Fruit fly (Drosophila melanogaster) whole organism, prepupa: ENCODE results near the gene wg.

Source experiments
- Blimp-1 ChIP-seq: fragments of 200-800 bp; sonication (Bioruptor generic); optimal IDR thresholded peaks from 3 replicates; lab custom pipeline; 2017; ENCODE audit warnings: missing biosample characterization, missing genetic modification characterization, mild to moderate bottlenecking, moderate library complexity, missing genetic modification reagents
- CG10669 ChIP-seq: fragments of 200-800 bp; sonication (Bioruptor generic); optimal IDR thresholded peaks from 3 replicates; lab custom pipeline; 2018; ENCODE audit warnings: missing biosample characterization, mild to moderate bottlenecking, missing genetic modification characterization, moderate library complexity
- CG11762 ChIP-seq: fragments of 200-800 bp; sonication (Bioruptor generic); optimal IDR thresholded peaks from 3 replicates; lab custom pipeline; 2016; ENCODE audit warnings: missing biosample characterization, missing genetic modification characterization; ENCODE audit not compliant: insufficient read depth
- CG11902 ChIP-seq: fragments of 200-800 bp; sonication (Bioruptor generic); optimal IDR thresholded peaks from 3 replicates; lab custom pipeline; 2016; ENCODE audit warnings: missing biosample characterization, missing genetic modification characterization
- CG15336 ChIP-seq: fragments of 200-800 bp; sonication (Bioruptor generic); IDR thresholded peaks from 2 replicates; pipeline ENCODE4 v1.3.6; 2022; ENCODE audit warnings: missing biosample characterization, missing genetic modification characterization
- CG3032 ChIP-seq: fragments of 200-800 bp; optimal IDR thresholded peaks from 2 replicates; lab custom pipeline; 2019; ENCODE audit warnings: missing biosample characterization, mild to moderate bottlenecking, missing genetic modification characterization, moderate library complexity
- CG31627 ChIP-seq: fragments of 200-800 bp; sonication (Bioruptor generic); optimal IDR thresholded peaks from 3 replicates; lab custom pipeline; 2016; ENCODE audit warnings: missing biosample characterization, missing genetic modification characterization
- CG32006 ChIP-seq: fragments of 200-800 bp; sonication (Bioruptor generic); optimal IDR thresholded peaks from 3 replicates; lab custom pipeline; 2017; ENCODE audit warnings: missing biosample characterization, mild to moderate bottlenecking, missing genetic modification characterization
- CG34406 ChIP-seq: fragments of 200-800 bp; sonication (Bioruptor generic); optimal IDR thresholded peaks from 3 replicates; lab custom pipeline; 2016; ENCODE audit warnings: missing biosample characterization, missing genetic modification characterization
- CG3919 ChIP-seq: fragments of 200-800 bp; sonication (Bioruptor generic); optimal IDR thresholded peaks from 3 replicates; lab custom pipeline; 2016; ENCODE audit warnings: missing biosample characterization, missing genetic modification characterization
- CG6163 ChIP-seq: fragments of 200-800 bp; sonication (Bioruptor generic); IDR thresholded peaks from 3 replicates; pipeline ENCODE4 v1.3.6; 2022; ENCODE audit warnings: missing biosample characterization, missing genetic modification characterization
- CG6808 ChIP-seq: fragments of 200-800 bp; sonication (Bioruptor generic); optimal IDR thresholded peaks from 3 replicates; lab custom pipeline; 2017; ENCODE audit warnings: missing biosample characterization, missing genetic modification characterization, mild to moderate bottlenecking, moderate library complexity, missing genetic modification reagents
- CG6854 ChIP-seq: fragments of 200-800 bp; sonication (Bioruptor generic); optimal IDR thresholded peaks from 2 replicates; lab custom pipeline; 2017; ENCODE audit warnings: missing biosample characterization, mild to moderate bottlenecking, missing genetic modification characterization
- CG7368 ChIP-seq: fragments of 200-800 bp; sonication (Bioruptor generic); optimal IDR thresholded peaks from 3 replicates; lab custom pipeline; 2016; ENCODE audit warnings: missing biosample characterization, missing genetic modification characterization
- CG8119 ChIP-seq: fragments of 200-800 bp; sonication (Bioruptor generic); IDR thresholded peaks from 3 replicates; pipeline ENCODE4 v1.3.6; 2022; ENCODE audit warnings: missing biosample characterization, missing genetic modification characterization
- CG8319 ChIP-seq: fragments of 200-800 bp; sonication (Bioruptor generic); optimal IDR thresholded peaks from 3 replicates; lab custom pipeline; 2016; ENCODE audit warnings: missing biosample characterization, missing genetic modification characterization
- CG8632 ChIP-seq: fragments of 200-800 bp; sonication (Bioruptor generic); optimal IDR thresholded peaks from 3 replicates; lab custom pipeline; 2016; ENCODE audit warnings: missing biosample characterization, missing genetic modification characterization
- CG9139 ChIP-seq: fragments of 200-800 bp; sonication (Bioruptor generic); optimal IDR thresholded peaks from 3 replicates; lab custom pipeline; 2017; ENCODE audit warnings: missing biosample characterization, mild to moderate bottlenecking, missing genetic modification characterization
- Eip75B ChIP-seq: fragments of 200-800 bp; sonication (Bioruptor generic); optimal IDR thresholded peaks from 3 replicates; lab custom pipeline; 2016; ENCODE audit warnings: missing biosample characterization, missing genetic modification characterization
- Eip78C ChIP-seq: fragments of 200-800 bp; sonication (Bioruptor generic); peaks from one replicate; lab custom pipeline; 2016; ENCODE audit warnings: missing biosample characterization, missing genetic modification characterization
- Eip93F ChIP-seq: fragments of 200-800 bp; sonication (Bioruptor generic); optimal IDR thresholded peaks from 2 replicates; lab custom pipeline; 2016; ENCODE audit warnings: missing biosample characterization, mild to moderate bottlenecking, missing genetic modification characterization
- Ets21C ChIP-seq: fragments of 200-800 bp; sonication (Bioruptor generic); optimal IDR thresholded peaks from 3 replicates; lab custom pipeline; 2016; ENCODE audit warnings: missing biosample characterization, missing genetic modification characterization
- Gug ChIP-seq: fragments of 200-800 bp; sonication (Bioruptor generic); IDR thresholded peaks from 2 replicates; pipeline ENCODE4 v1.3.6; 2022; ENCODE audit warnings: missing biosample characterization, missing genetic modification characterization
- Hr39 ChIP-seq: fragments of 200-800 bp; sonication (Bioruptor generic); optimal IDR thresholded peaks from 2 replicates; lab custom pipeline; 2016; ENCODE audit warnings: missing biosample characterization, missing genetic modification characterization
- Hr4 ChIP-seq: fragments of 200-800 bp; sonication (Bioruptor generic); optimal IDR thresholded peaks from 3 replicates; lab custom pipeline; 2016; ENCODE audit warnings: missing biosample characterization, missing genetic modification characterization
- Lpt ChIP-seq: fragments of 200-800 bp; sonication (Bioruptor generic); optimal IDR thresholded peaks from 3 replicates; lab custom pipeline; 2016; ENCODE audit warnings: missing biosample characterization, missing genetic modification characterization
- Met ChIP-seq: fragments of 200-800 bp; sonication (Bioruptor generic); optimal IDR thresholded peaks from 3 replicates; lab custom pipeline; 2016; ENCODE audit warnings: missing biosample characterization, missing genetic modification characterization
- OdsH ChIP-seq: fragments of 200-800 bp; sonication (Bioruptor generic); optimal IDR thresholded peaks from 3 replicates; lab custom pipeline; 2016; ENCODE audit warnings: missing biosample characterization, missing genetic modification characterization
- Smox ChIP-seq: fragments of 200-800 bp; sonication (Bioruptor generic); optimal IDR thresholded peaks from 3 replicates; lab custom pipeline; 2016; ENCODE audit warnings: missing biosample characterization, missing genetic modification characterization
- Sox102F ChIP-seq: fragments of 200-800 bp; sonication (Bioruptor generic); optimal IDR thresholded peaks from 2 replicates; lab custom pipeline; 2016; ENCODE audit warnings: missing biosample characterization, mild to moderate bottlenecking, missing genetic modification characterization
- Sox14 ChIP-seq: fragments of 200-800 bp; sonication (Bioruptor generic); optimal IDR thresholded peaks from 3 replicates; lab custom pipeline; 2016; ENCODE audit warnings: missing biosample characterization, missing genetic modification characterization
- achi ChIP-seq: fragments of 200-800 bp; sonication (Bioruptor generic); optimal IDR thresholded peaks from 3 replicates; lab custom pipeline; 2016; ENCODE audit warnings: missing biosample characterization, missing genetic modification characterization
- acj6 ChIP-seq: fragments of 200-800 bp; sonication (Bioruptor generic); optimal IDR thresholded peaks from 3 replicates; lab custom pipeline; 2016; ENCODE audit warnings: missing biosample characterization, missing genetic modification characterization
- cyc ChIP-seq: fragments of 200-800 bp; sonication (Bioruptor generic); optimal IDR thresholded peaks from 3 replicates; lab custom pipeline; 2016; ENCODE audit warnings: missing biosample characterization, missing genetic modification characterization
- dac ChIP-seq: fragments of 200-800 bp; sonication (Bioruptor generic); optimal IDR thresholded peaks from 2 replicates; lab custom pipeline; 2017; ENCODE audit warnings: missing biosample characterization, mild to moderate bottlenecking, missing genetic modification characterization
- dsx ChIP-seq: fragments of 200-800 bp; optimal IDR thresholded peaks from 3 replicates; lab custom pipeline; 2019; ENCODE audit warnings: missing biosample characterization, mild to moderate bottlenecking, missing genetic modification characterization, moderate library complexity; ENCODE audit not compliant: poor library complexity, severe bottlenecking
- eg ChIP-seq: fragments of 200-800 bp; sonication (Bioruptor generic); IDR thresholded peaks from 3 replicates; pipeline ENCODE4 v1.3.6; 2022; ENCODE audit warnings: missing biosample characterization, missing genetic modification characterization
- esn ChIP-seq: fragments of 200-800 bp; sonication (Bioruptor generic); optimal IDR thresholded peaks from 2 replicates; lab custom pipeline; 2016; ENCODE audit warnings: missing biosample characterization, mild to moderate bottlenecking, missing genetic modification characterization, moderate library complexity
- fd59A ChIP-seq: fragments of 200-800 bp; sonication (Bioruptor generic); optimal IDR thresholded peaks from 2 replicates; lab custom pipeline; 2017; ENCODE audit warnings: missing biosample characterization, mild to moderate bottlenecking, missing genetic modification characterization, missing genetic modification reagents
- fd85E ChIP-seq: fragments of 200-800 bp; sonication (Bioruptor generic); optimal IDR thresholded peaks from 3 replicates; lab custom pipeline; 2016; ENCODE audit warnings: missing biosample characterization, missing genetic modification characterization
- fkh ChIP-seq: fragments of 200-800 bp; sonication (Bioruptor generic); optimal IDR thresholded peaks from 3 replicates; lab custom pipeline; 2017; ENCODE audit warnings: missing biosample characterization, mild to moderate bottlenecking, missing genetic modification characterization, moderate library complexity
- lz ChIP-seq: fragments of 200-800 bp; sonication (Bioruptor generic); optimal IDR thresholded peaks from 3 replicates; lab custom pipeline; 2016; ENCODE audit warnings: missing biosample characterization, missing genetic modification characterization
- net ChIP-seq: fragments of 200-800 bp; sonication (Bioruptor generic); optimal IDR thresholded peaks from 3 replicates; lab custom pipeline; 2016; ENCODE audit warnings: missing biosample characterization, missing genetic modification characterization
- pdm3 ChIP-seq: fragments of 200-800 bp; sonication (Bioruptor generic); optimal IDR thresholded peaks from 3 replicates; lab custom pipeline; 2016; ENCODE audit warnings: missing biosample characterization, missing genetic modification characterization
- salr ChIP-seq, 2 experiments: fragments of 200-800 bp; sonication (Bioruptor generic); optimal IDR thresholded peaks; 3 replicates each; lab custom pipeline; 2016 to 2018; ENCODE audit warnings: missing biosample characterization in 2 of 2, missing genetic modification characterization in 2 of 2, mild to moderate bottlenecking in 1 of 2
- ss ChIP-seq, 2 experiments: fragments of 200-800 bp; sonication (Bioruptor generic); optimal IDR thresholded peaks; 2 replicates in 1 of 2; 3 replicates in 1 of 2; lab custom pipeline; 2017 to 2018; ENCODE audit warnings: mild to moderate bottlenecking in 2 of 2, missing biosample characterization in 2 of 2, missing genetic modification characterization in 2 of 2, moderate library complexity in 1 of 2
- topi ChIP-seq: fragments of 200-800 bp; sonication (Bioruptor generic); optimal IDR thresholded peaks from 3 replicates; lab custom pipeline; 2016; ENCODE audit warnings: missing biosample characterization, missing genetic modification characterization

The wg gene

dm6 chr2L:7265970-7266369 is 41.0 kb upstream of the wg start:
- TF ChIP-seq CG8119 (GFP tag; lab: Robert Waterston, UW), result no peak
- no peak for TF ChIP-seq esn (GFP tag; lab: Kevin White, UChicago)
- no peak for TF ChIP-seq net
- no peak for TF ChIP-seq CG11762
- no peak for TF ChIP-seq topi (GFP tag; lab: Kevin White, UChicago)
- TF ChIP-seq CG3919 (GFP tag; lab: Kevin White, UChicago), result no peak
- TF ChIP-seq CG3032 (tag; lab: Kevin White, UChicago), result no peak
- peak; percentile 36 for TF ChIP-seq CG32006 (GFP tag; lab: Kevin White, UChicago)
- no peak for TF ChIP-seq Sox102F (GFP tag; lab: Kevin White, UChicago)
- no peak for TF ChIP-seq OdsH
- no peak for TF ChIP-seq Hr39 (GFP tag; lab: Kevin White, UChicago)
- TF ChIP-seq fd59A (GFP tag; lab: Kevin White, UChicago), result no peak
- no peak for TF ChIP-seq CG8319
- no peak for TF ChIP-seq Blimp-1 (GFP tag; lab: Kevin White, UChicago)
- TF ChIP-seq CG34406 (GFP tag; lab: Kevin White, UChicago), result no peak
- TF ChIP-seq pdm3, result no peak
- TF ChIP-seq CG31627 (GFP tag; lab: Kevin White, UChicago), result no peak
- no peak for TF ChIP-seq Eip93F (GFP tag; lab: Kevin White, UChicago)
- no peak for TF ChIP-seq CG8632 (GFP tag; lab: Kevin White, UChicago)
- peak; percentile 27; the same call in 1 of the 2 replicates for TF ChIP-seq CG15336 (GFP tag; lab: Robert Waterston, UW)
- TF ChIP-seq CG6163 (GFP tag; lab: Robert Waterston, UW), result no peak
- no peak for TF ChIP-seq Sox14 (GFP tag; lab: Kevin White, UChicago)
- TF ChIP-seq Eip78C (GFP tag; lab: Kevin White, UChicago), result no peak
- no peak for TF ChIP-seq CG11902 (GFP tag; lab: Kevin White, UChicago)
- no peak for TF ChIP-seq Ets21C
- peak; percentile 38 for TF ChIP-seq Hr4 (GFP tag; lab: Kevin White, UChicago)
- TF ChIP-seq dsx, result no peak
- no peak for TF ChIP-seq fkh (GFP tag; lab: Kevin White, UChicago)
- no peak for TF ChIP-seq salr (GFP tag; optimal IDR thresholded peaks at IDR 0.05; lab: Kevin White, UChicago)
- TF ChIP-seq eg (GFP tag; lab: Robert Waterston, UW), result peak; percentile 54; the same call in 1 of the 3 replicates
- no peak for TF ChIP-seq Met (GFP tag; lab: Kevin White, UChicago)
- TF ChIP-seq cyc (GFP tag; lab: Kevin White, UChicago), result no peak

dm6 chr2L:7270270-7270669 is 36.7 kb upstream of the wg start:
- TF ChIP-seq CG7368 (GFP tag; lab: Kevin White, UChicago) (no peak), net (no peak), CG3919 (GFP tag; lab: Kevin White, UChicago) (peak; percentile 47), Met (GFP tag; lab: Kevin White, UChicago) (peak; percentile 33), fkh (GFP tag; lab: Kevin White, UChicago) (no peak), OdsH (peak; percentile 46), dsx (no peak), CG6854 (GFP tag; lab: Kevin White, UChicago) (no peak), CG9139 (GFP tag; lab: Kevin White, UChicago) (no peak), CG11902 (GFP tag; lab: Kevin White, UChicago) (no peak), dac (no peak), CG11762 (peak; percentile 6), ss (GFP tag; optimal IDR thresholded peaks at IDR 0.05; lab: Kevin White, UChicago) (no peak), CG8632 (GFP tag; lab: Kevin White, UChicago) (no peak), Gug (no peak), fd85E (GFP tag; lab: Kevin White, UChicago) (no peak), CG32006 (GFP tag; lab: Kevin White, UChicago) (peak; percentile 51), salr (GFP tag; optimal IDR thresholded peaks at IDR 0.05; lab: Kevin White, UChicago) (no peak), lz (GFP tag; lab: Kevin White, UChicago) (no peak), CG6808 (GFP tag; lab: Kevin White, UChicago) (no peak), Lpt (GFP tag; lab: Kevin White, UChicago) (peak; percentile 8), Eip75B (no peak), Eip93F (GFP tag; lab: Kevin White, UChicago) (no peak), Sox102F (GFP tag; lab: Kevin White, UChicago) (peak; percentile 12), CG31627 (GFP tag; lab: Kevin White, UChicago) (no peak), Smox (GFP tag; lab: Kevin White, UChicago) (peak; percentile 16), Hr4 (GFP tag; lab: Kevin White, UChicago) (peak; percentile 46), Ets21C (no peak), eg (GFP tag; lab: Robert Waterston, UW) (0 out of 3 replicates have a peak, but pooled peaks have one; percentile 21), achi (GFP tag; lab: Kevin White, UChicago) (peak; percentile 17), acj6 (GFP tag; lab: Kevin White, UChicago) (peak; percentile 37), Sox14 (GFP tag; lab: Kevin White, UChicago) (peak; percentile 25), pdm3 (peak; percentile 22), CG3032 (tag; lab: Kevin White, UChicago) (no peak), CG10669 (peak; percentile 19)
